Fruit fly (Drosophila melanogaster) whole organism, embryonic: ENCODE measurements around the gene Cp190.

Source experiments
- Abd-B ChIP-seq: fragments of 200-800 bp; sonication (Bioruptor generic); optimal IDR thresholded peaks from 2 replicates; lab custom pipeline; 2018; ENCODE audit warnings: missing biosample characterization, mild to moderate bottlenecking, missing genetic modification characterization, moderate library complexity
- CG10274 ChIP-seq: fragments of 200-800 bp; sonication (Bioruptor generic); optimal IDR thresholded peaks from 3 replicates; lab custom pipeline; 2017; ENCODE audit warnings: missing biosample characterization, mild to moderate bottlenecking, missing genetic modification characterization
- CG14965 ChIP-seq: fragments of 200-800 bp; sonication (Bioruptor generic); optimal IDR thresholded peaks from 2 replicates; lab custom pipeline; 2016; ENCODE audit warnings: missing biosample characterization, missing genetic modification characterization, borderline replicate concordance
- CG15696 ChIP-seq: fragments of 200-800 bp; sonication (Bioruptor generic); optimal IDR thresholded peaks from 2 replicates; lab custom pipeline; 2019; ENCODE audit warnings: missing biosample characterization, mild to moderate bottlenecking, missing genetic modification characterization, moderate library complexity
- CG17385 ChIP-seq: fragments of 200-800 bp; sonication (Bioruptor generic); optimal IDR thresholded peaks from 3 replicates; lab custom pipeline; 2018; ENCODE audit warnings: missing biosample characterization, mild to moderate bottlenecking, missing genetic modification characterization
- CG1792 ChIP-seq: fragments of 200-800 bp; sonication (Bioruptor generic); optimal IDR thresholded peaks from 2 replicates; lab custom pipeline; 2016; ENCODE audit warnings: missing biosample characterization, missing genetic modification characterization
- CG2199 ChIP-seq: fragments of 200-800 bp; sonication (Bioruptor generic); IDR thresholded peaks from 3 replicates; pipeline ENCODE4 v1.3.6; 2022; ENCODE audit warnings: missing biosample characterization, missing genetic modification characterization
- CG30403 ChIP-seq: fragments of 200-800 bp; sonication (Bioruptor generic); optimal IDR thresholded peaks from 3 replicates; lab custom pipeline; 2016; ENCODE audit warnings: missing biosample characterization, missing genetic modification characterization
- CG3407 ChIP-seq: fragments of 200-800 bp; sonication (Bioruptor generic); optimal IDR thresholded peaks from 2 replicates; lab custom pipeline; 2018; ENCODE audit warnings: missing biosample characterization, mild to moderate bottlenecking, missing genetic modification characterization
- CG3726 ChIP-seq: fragments of 200-800 bp; sonication (Bioruptor generic); IDR thresholded peaks from 3 replicates; pipeline ENCODE4, ENCODE4 v1.3.6; 2022; ENCODE audit warnings: missing biosample characterization, missing genetic modification characterization
- CG3847 ChIP-seq: fragments of 200-800 bp; sonication (Bioruptor generic); IDR thresholded peaks from 2 replicates; pipeline ENCODE4 v1.3.6; 2022; ENCODE audit warnings: missing biosample characterization, missing genetic modification characterization
- CG6254 ChIP-seq: fragments of 200-800 bp; sonication (Bioruptor generic); optimal IDR thresholded peaks from 3 replicates; lab custom pipeline; 2017; ENCODE audit warnings: mild to moderate bottlenecking, missing biosample characterization, missing genetic modification reagents, missing genetic modification characterization
- CG6654 ChIP-seq: fragments of 200-800 bp; sonication (Bioruptor generic); optimal IDR thresholded peaks from 2 replicates; lab custom pipeline; 2017; ENCODE audit warnings: missing biosample characterization, mild to moderate bottlenecking, missing genetic modification characterization
- CG6689 ChIP-seq: fragments of 200-800 bp; sonication (Bioruptor generic); IDR thresholded peaks from 2 replicates; pipeline ENCODE4 v1.3.6; 2022; ENCODE audit warnings: missing biosample characterization, missing genetic modification characterization
- CG6765 ChIP-seq: fragments of 200-800 bp; sonication (Bioruptor generic); optimal IDR thresholded peaks from 3 replicates; lab custom pipeline; 2017; ENCODE audit warnings: missing biosample characterization, mild to moderate bottlenecking, missing genetic modification characterization
- CG6791 ChIP-seq: fragments of 200-800 bp; sonication (Bioruptor generic); IDR thresholded peaks from 3 replicates; pipeline ENCODE4 v1.3.6; 2022; ENCODE audit warnings: missing biosample characterization, missing genetic modification characterization; ENCODE audit not compliant: partially characterized antibody
- CG7987 ChIP-seq: fragments of 200-800 bp; sonication (Bioruptor generic); optimal IDR thresholded peaks from 2 replicates; lab custom pipeline; 2018; ENCODE audit warnings: missing biosample characterization, mild to moderate bottlenecking, missing genetic modification characterization, moderate library complexity
- CG9797 ChIP-seq: fragments of 200-800 bp; sonication (Bioruptor generic); optimal IDR thresholded peaks from 3 replicates; lab custom pipeline; 2018; ENCODE audit warnings: missing biosample characterization, mild to moderate bottlenecking, missing genetic modification characterization
- CG9876 ChIP-seq: fragments of 200-800 bp; sonication (Bioruptor generic); optimal IDR thresholded peaks from 2 replicates; lab custom pipeline; 2016; ENCODE audit warnings: missing biosample characterization, missing genetic modification characterization
- D19A ChIP-seq: fragments of 200-800 bp; optimal IDR thresholded peaks from 3 replicates; lab custom pipeline; 2019; ENCODE audit warnings: missing biosample characterization, mild to moderate bottlenecking, missing genetic modification characterization, moderate library complexity
- D19B ChIP-seq: fragments of 200-800 bp; sonication (Bioruptor generic); optimal IDR thresholded peaks from 2 replicates; lab custom pipeline; 2017; ENCODE audit warnings: missing biosample characterization, mild to moderate bottlenecking, missing genetic modification characterization
- E2f1 ChIP-seq: fragments of 200-800 bp; sonication (Bioruptor generic); IDR thresholded peaks from 2 replicates; pipeline ENCODE4 v1.3.6; 2022; ENCODE audit warnings: missing biosample characterization, missing genetic modification characterization
- Ets97D ChIP-seq: fragments of 200-800 bp; sonication (Bioruptor generic); optimal IDR thresholded peaks from 3 replicates; lab custom pipeline; 2016; ENCODE audit warnings: missing biosample characterization, missing genetic modification characterization
- NFAT ChIP-seq: fragments of 200-800 bp; sonication (Bioruptor generic); IDR thresholded peaks from 2 replicates; pipeline ENCODE4 v1.3.6; 2022; ENCODE audit warnings: missing biosample characterization, missing genetic modification characterization
- Pdp1 ChIP-seq, 2 experiments: fragments of 200-800 bp; sonication (Bioruptor generic); optimal IDR thresholded peaks; 3 replicates each; lab custom pipeline; 2016; ENCODE audit warnings: missing biosample characterization in 2 of 2, missing genetic modification characterization in 2 of 2, mild to moderate bottlenecking in 1 of 2, moderate library complexity in 1 of 2
- Side ChIP-seq: fragments of 200-800 bp; sonication (Bioruptor generic); optimal IDR thresholded peaks from 2 replicates; lab custom pipeline; 2016; ENCODE audit warnings: missing biosample characterization, missing genetic modification characterization
- Taf1 ChIP-seq: fragments of 200-800 bp; sonication (Bioruptor generic); IDR thresholded peaks from 2 replicates; pipeline ENCODE4 v1.3.6; 2022; ENCODE audit warnings: missing biosample characterization, missing genetic modification characterization
- Trl ChIP-seq, 3 experiments: fragments of >200 bp in 2 of 3; fragments of 200-800 bp in 1 of 3; sonication (Bioruptor generic) in 1 of 3; optimal IDR thresholded peaks; 2 replicates in 1 of 3; 3 replicates in 2 of 3; lab custom pipeline; 2016 to 2017; ENCODE audit warnings: missing biosample characterization in 1 of 3, missing genetic modification characterization in 1 of 3
- Vsx1 ChIP-seq: fragments of 200-800 bp; sonication (Bioruptor generic); optimal IDR thresholded peaks from 2 replicates; lab custom pipeline; 2017; ENCODE audit warnings: missing biosample characterization, mild to moderate bottlenecking, missing genetic modification characterization, missing genetic modification reagents
- ac ChIP-seq: fragments of 200-800 bp; sonication (Bioruptor generic); optimal IDR thresholded peaks from 3 replicates; lab custom pipeline; 2017; ENCODE audit warnings: missing biosample characterization, mild to moderate bottlenecking, missing genetic modification characterization
- ash1 ChIP-seq: fragments of 200-800 bp; sonication (Bioruptor generic); optimal IDR thresholded peaks from 2 replicates; lab custom pipeline; 2018; ENCODE audit warnings: missing biosample characterization, mild to moderate bottlenecking, missing genetic modification characterization
- cwo ChIP-seq: fragments of 200-800 bp; sonication (Bioruptor generic); optimal IDR thresholded peaks from 3 replicates; lab custom pipeline; 2017; ENCODE audit warnings: missing biosample characterization, missing genetic modification characterization, mild to moderate bottlenecking, moderate library complexity, missing genetic modification reagents
- en ChIP-seq: fragments of 200-800 bp; sonication (Bioruptor generic); optimal IDR thresholded peaks from 2 replicates; lab custom pipeline; 2016; ENCODE audit warnings: missing biosample characterization, missing genetic modification characterization
- ewg ChIP-seq: fragments of 200-800 bp; sonication (Bioruptor generic); optimal IDR thresholded peaks from 3 replicates; lab custom pipeline; 2017; ENCODE audit warnings: mild to moderate bottlenecking, missing biosample characterization, missing genetic modification reagents, missing genetic modification characterization
- gsb-n ChIP-seq: fragments of 200-800 bp; sonication (Bioruptor generic); optimal IDR thresholded peaks from 3 replicates; lab custom pipeline; 2018; ENCODE audit warnings: missing biosample characterization, mild to moderate bottlenecking, missing genetic modification characterization
- ind ChIP-seq: fragments of 200-800 bp; sonication (Bioruptor generic); optimal IDR thresholded peaks from 3 replicates; lab custom pipeline; 2016; ENCODE audit warnings: missing biosample characterization, missing genetic modification characterization
- pzg ChIP-seq: fragments of 200-800 bp; sonication (Bioruptor generic); optimal IDR thresholded peaks from 3 replicates; lab custom pipeline; 2018; ENCODE audit warnings: missing biosample characterization, mild to moderate bottlenecking, missing genetic modification characterization, moderate library complexity
- shn ChIP-seq: fragments of 200-800 bp; sonication (Bioruptor generic); optimal IDR thresholded peaks from 3 replicates; lab custom pipeline; 2016; ENCODE audit warnings: missing biosample characterization, missing genetic modification characterization
- tgo ChIP-seq: fragments of 200-800 bp; sonication (Bioruptor generic); IDR thresholded peaks from 3 replicates; pipeline ENCODE4 v1.3.6; 2022; ENCODE audit warnings: missing biosample characterization, missing genetic modification characterization
- trem ChIP-seq: fragments of 200-800 bp; optimal IDR thresholded peaks from 3 replicates; lab custom pipeline; 2019; ENCODE audit warnings: missing biosample characterization, mild to moderate bottlenecking, missing genetic modification characterization, moderate library complexity
- trh ChIP-seq: fragments of 200-800 bp; sonication (Bioruptor generic); optimal IDR thresholded peaks from 2 replicates; lab custom pipeline; 2016; ENCODE audit warnings: missing biosample characterization, missing genetic modification characterization
- vfl ChIP-seq: fragments of 200-800 bp; sonication (Bioruptor generic); optimal IDR thresholded peaks from 2 replicates; lab custom pipeline; 2016; ENCODE audit warnings: missing biosample characterization, missing genetic modification characterization
- wdn ChIP-seq: fragments of 200-800 bp; sonication (Bioruptor generic); IDR thresholded peaks from 2 replicates; pipeline ENCODE4 v1.3.6; 2022; ENCODE audit warnings: missing biosample characterization, missing genetic modification characterization

Cp190 gene

dm6 chr3R:15319912-15320746 lies 45.1 kb upstream of the Cp190 start, which contains the start of the genes CG6276 and CG44040 (continued):
- TF ChIP-seq E2f1 (GFP tag; lab: Robert Waterston, UW) (0 out of 2 replicates have a peak, but pooled peaks have one; percentile 32), gsb-n (peak; percentile 2), trem (peak; percentile 27), CG9876 (GFP tag; lab: Kevin White, UChicago) (peak; percentile 37), CG14965 (GFP tag; lab: Kevin White, UChicago) (no peak), CG15696 (tag; lab: Kevin White, UChicago) (peak; percentile 16), tgo (GFP tag; lab: Robert Waterston, UW) (no peak; the same call in 2 of the 3 replicates), CG3726 (GFP tag; lab: Robert Waterston, UW) (no peak), D19B (peak; percentile 4), CG30403 (peak; percentile 70), D19A (tag; lab: Kevin White, UChicago) (peak; percentile 22), NFAT (GFP tag; lab: Robert Waterston, UW) (peak; percentile 41), shn (no peak), Pdp1 (GFP tag; optimal IDR thresholded peaks at IDR 0.05; lab: Kevin White, UChicago) (peak; percentile 34 to 48), ac (no peak), pzg (GFP tag; lab: Kevin White, UChicago) (peak; percentile 28), ind (GFP tag; lab: Kevin White, UChicago) (peak; percentile 29), CG6791 (GFP tag; lab: Robert Waterston, UW) (no peak), CG17385 (no peak), vfl (GFP tag; lab: Kevin White, UChicago) (peak; percentile 23), CG10274 (GFP tag; lab: Kevin White, UChicago) (peak; percentile 47), Side (GFP tag; lab: Kevin White, UChicago) (peak; percentile 6), CG6654 (no peak), Taf1 (GFP tag; lab: Robert Waterston, UW) (no peak), CG3847 (GFP tag; lab: Robert Waterston, UW) (no peak), Vsx1 (no peak), CG9797 (GFP tag; lab: Kevin White, UChicago) (no peak), Ets97D (GFP tag; lab: Kevin White, UChicago) (peak; percentile 28), CG7987 (GFP tag; lab: Kevin White, UChicago) (no peak), Abd-B (GFP tag; lab: Kevin White, UChicago) (no peak), CG6254 (GFP tag; lab: Kevin White, UChicago) (no peak), CG3407 (GFP tag; lab: Kevin White, UChicago) (no peak), CG1792 (GFP tag; lab: Kevin White, UChicago) (peak; percentile 63), en (peak; percentile 16), ash1 (no peak), trh (GFP tag; lab: Kevin White, UChicago) (no peak), ewg (GFP tag; lab: Kevin White, UChicago) (no peak), cwo (GFP tag; lab: Kevin White, UChicago) (peak; percentile 6), Trl (optimal IDR thresholded peaks at IDR 0.05; lab: Kevin White, UChicago) (no peak), Trl (GFP tag; optimal IDR thresholded peaks at IDR 0.05; lab: Kevin White, UChicago) (no peak), CG6689 (GFP tag; lab: Robert Waterston, UW) (peak; percentile 74), CG6765 (GFP tag; lab: Kevin White, UChicago) (peak; percentile 73), wdn (no peak), CG2199 (no peak)
